Fruit fly (Drosophila melanogaster): ENCODE results near the gene Hibch.

The Hibch gene

dm6 chr3R:15347822-15348221 lies 9.2 kb upstream of the Hibch start, which contains the start of the genes CG42726 and CG42727 (continued):
- TF ChIP-seq CG17912 (GFP tag; optimal IDR thresholded peaks at IDR 0.05) = no peak
- TF ChIP-seq Bdp1 (GFP tag; optimal IDR thresholded peaks at IDR 0.05) = peak; percentile 15
- TF ChIP-seq gsb (GFP tag; IDR thresholded peaks at IDR 0.05) = no peak
- TF ChIP-seq YL-1 (GFP tag; optimal IDR thresholded peaks at IDR 0.05) = peak; percentile 21
- no peak for TF ChIP-seq trh (GFP tag; optimal IDR thresholded peaks at IDR 0.05)
- TF ChIP-seq sima (GFP tag; optimal IDR thresholded peaks at IDR 0.05) = no peak
- TF ChIP-seq CG3407 (GFP tag; optimal IDR thresholded peaks at IDR 0.05) = no peak
- TF ChIP-seq tx (GFP tag; optimal IDR thresholded peaks at IDR 0.05) = no peak
- no peak for TF ChIP-seq gcm2 (GFP tag; optimal IDR thresholded peaks at IDR 0.05)
- TF ChIP-seq Bteb2 (GFP tag; optimal IDR thresholded peaks at IDR 0.05) = peak; percentile 27
- TF ChIP-seq zf30C (GFP tag; optimal IDR thresholded peaks at IDR 0.05) = peak; percentile 96
- TF ChIP-seq CG14860 (GFP tag; IDR thresholded peaks at IDR 0.05; ENCODE audit: partially characterized antibody) = no peak
- no peak for TF ChIP-seq Trl (optimal IDR thresholded peaks at IDR 0.05)
- TF ChIP-seq Trl (GFP tag; optimal IDR thresholded peaks at IDR 0.05) = no peak
- TF ChIP-seq Dip2 (GFP tag; IDR thresholded peaks at IDR 0.05) = no peak
- no peak for TF ChIP-seq ATbp (GFP tag; optimal IDR thresholded peaks at IDR 0.05)
- no peak for TF ChIP-seq pnt (GFP tag; optimal IDR thresholded peaks at IDR 0.05)
- no peak for TF ChIP-seq CG31224 (GFP tag; IDR thresholded peaks at IDR 0.05)
- no peak for TF ChIP-seq Hand (GFP tag; optimal IDR thresholded peaks at IDR 0.05)
- TF ChIP-seq Dbx (GFP tag; IDR thresholded peaks at IDR 0.05) = no peak
- TF ChIP-seq Mes4 (GFP tag; optimal IDR thresholded peaks at IDR 0.05) = no peak
- no peak for TF ChIP-seq dati (GFP tag; IDR thresholded peaks at IDR 0.05)
- TF ChIP-seq da (GFP tag; optimal IDR thresholded peaks at IDR 0.05) = no peak
- TF ChIP-seq onecut (GFP tag; IDR thresholded peaks at IDR 0.05) = no peak
- peak in 1 of 2 experiments; percentile 32 for TF ChIP-seq bsh (GFP tag; optimal IDR thresholded peaks at IDR 0.05)
- TF ChIP-seq PHDP (tag; optimal IDR thresholded peaks at IDR 0.05) = peak; percentile 48
- TF ChIP-seq insv (GFP tag; optimal IDR thresholded peaks at IDR 0.05) = no peak
- peak; percentile 58 for TF ChIP-seq sens (GFP tag)
- peak; percentile 22 for TF ChIP-seq CoRest (tag; optimal IDR thresholded peaks at IDR 0.05)
- TF ChIP-seq CG12299 (tag; optimal IDR thresholded peaks at IDR 0.05) = no peak
- no peak for TF ChIP-seq Elba2 (GFP tag; optimal IDR thresholded peaks at IDR 0.05)
- no peak for TF ChIP-seq fd3F (GFP tag; optimal IDR thresholded peaks at IDR 0.05)
- no peak for TF ChIP-seq Lpt (GFP tag; optimal IDR thresholded peaks at IDR 0.05)
- TF ChIP-seq row (GFP tag; IDR thresholded peaks at IDR 0.05) = peak; percentile 76
- TF ChIP-seq Blimp-1 (GFP tag; optimal IDR thresholded peaks at IDR 0.05) = no peak
- TF ChIP-seq dimm (GFP tag; IDR thresholded peaks at IDR 0.05) = no peak
- TF ChIP-seq stc (GFP tag; IDR thresholded peaks at IDR 0.05) = 0 out of 2 replicates have a peak, but pooled peaks have one; percentile 31
- TF ChIP-seq grn (GFP tag; optimal IDR thresholded peaks at IDR 0.05) = no peak
- TF ChIP-seq cwo (GFP tag; optimal IDR thresholded peaks at IDR 0.05) = no peak
- TF ChIP-seq gcm (GFP tag; optimal IDR thresholded peaks at IDR 0.05) = peak; percentile 7
- TF ChIP-seq CG13894 (tag; optimal IDR thresholded peaks at IDR 0.05) = no peak
- 0 out of 2 replicates have a peak, but pooled peaks have one; percentile 42 for TF ChIP-seq sob (GFP tag; IDR thresholded peaks at IDR 0.05)
- no peak for TF ChIP-seq gfzf (GFP tag; optimal IDR thresholded peaks at IDR 0.05)
- TF ChIP-seq CG17328 (GFP tag; IDR thresholded peaks at IDR 0.05) = no peak
- peak; percentile 14 for TF ChIP-seq CG18262 (tag; optimal IDR thresholded peaks at IDR 0.05)
- no peak for TF ChIP-seq Deaf1 (tag; optimal IDR thresholded peaks at IDR 0.05)
- no peak for TF ChIP-seq twi (tag; optimal IDR thresholded peaks at IDR 0.05)
- peak; percentile 58; the same call in 1 of the 2 replicates for TF ChIP-seq slbo (GFP tag; IDR thresholded peaks at IDR 0.05)
- TF ChIP-seq CG7271 (tag; optimal IDR thresholded peaks at IDR 0.05) = no peak
- TF ChIP-seq CG9215 (GFP tag; IDR thresholded peaks at IDR 0.05) = no peak
- TF ChIP-seq Vsx1 (GFP tag; optimal IDR thresholded peaks at IDR 0.05) = no peak
- no peak for TF ChIP-seq CG5953 (GFP tag; IDR thresholded peaks at IDR 0.05)
- TF ChIP-seq CG30431 (GFP tag; optimal IDR thresholded peaks at IDR 0.05) = no peak
